Fruit fly (Drosophila melanogaster) whole organism, prepupa: ENCODE measurements around the gene Sirt6.

Experiments
- CG10669 ChIP-seq: fragments of 200-800 bp; sonication (Bioruptor generic); optimal IDR thresholded peaks from 3 replicates; lab custom pipeline; 2018; ENCODE audit warnings: missing biosample characterization, mild to moderate bottlenecking, missing genetic modification characterization, moderate library complexity
- CG11294 ChIP-seq: fragments of 200-800 bp; sonication (Bioruptor generic); IDR thresholded peaks from 2 replicates; pipeline ENCODE4 v1.3.6; 2022; ENCODE audit warnings: missing biosample characterization, missing genetic modification characterization
- CG11762 ChIP-seq: fragments of 200-800 bp; sonication (Bioruptor generic); optimal IDR thresholded peaks from 3 replicates; lab custom pipeline; 2016; ENCODE audit warnings: missing biosample characterization, missing genetic modification characterization; ENCODE audit not compliant: insufficient read depth
- CG11902 ChIP-seq: fragments of 200-800 bp; sonication (Bioruptor generic); optimal IDR thresholded peaks from 3 replicates; lab custom pipeline; 2016; ENCODE audit warnings: missing biosample characterization, missing genetic modification characterization
- CG16779 ChIP-seq: fragments of 200-800 bp; sonication (Bioruptor generic); optimal IDR thresholded peaks from 3 replicates; lab custom pipeline; 2017; ENCODE audit warnings: missing biosample characterization, mild to moderate bottlenecking, missing genetic modification characterization
- CG3032 ChIP-seq: fragments of 200-800 bp; optimal IDR thresholded peaks from 2 replicates; lab custom pipeline; 2019; ENCODE audit warnings: missing biosample characterization, mild to moderate bottlenecking, missing genetic modification characterization, moderate library complexity
- CG32006 ChIP-seq: fragments of 200-800 bp; sonication (Bioruptor generic); optimal IDR thresholded peaks from 3 replicates; lab custom pipeline; 2017; ENCODE audit warnings: missing biosample characterization, mild to moderate bottlenecking, missing genetic modification characterization
- CG3919 ChIP-seq: fragments of 200-800 bp; sonication (Bioruptor generic); optimal IDR thresholded peaks from 3 replicates; lab custom pipeline; 2016; ENCODE audit warnings: missing biosample characterization, missing genetic modification characterization
- CG4318 ChIP-seq: fragments of 200-800 bp; sonication (Bioruptor generic); optimal IDR thresholded peaks from 3 replicates; lab custom pipeline; 2017; ENCODE audit warnings: missing biosample characterization, mild to moderate bottlenecking, missing genetic modification characterization
- CG6792 ChIP-seq: fragments of 200-800 bp; sonication (Bioruptor generic); optimal IDR thresholded peaks from 3 replicates; lab custom pipeline; 2016; ENCODE audit warnings: missing biosample characterization, missing genetic modification characterization
- CG6808 ChIP-seq: fragments of 200-800 bp; sonication (Bioruptor generic); optimal IDR thresholded peaks from 3 replicates; lab custom pipeline; 2017; ENCODE audit warnings: missing biosample characterization, missing genetic modification characterization, mild to moderate bottlenecking, moderate library complexity, missing genetic modification reagents
- CG6854 ChIP-seq: fragments of 200-800 bp; sonication (Bioruptor generic); optimal IDR thresholded peaks from 2 replicates; lab custom pipeline; 2017; ENCODE audit warnings: missing biosample characterization, mild to moderate bottlenecking, missing genetic modification characterization
- CG7368 ChIP-seq: fragments of 200-800 bp; sonication (Bioruptor generic); optimal IDR thresholded peaks from 3 replicates; lab custom pipeline; 2016; ENCODE audit warnings: missing biosample characterization, missing genetic modification characterization
- CG8319 ChIP-seq: fragments of 200-800 bp; sonication (Bioruptor generic); optimal IDR thresholded peaks from 3 replicates; lab custom pipeline; 2016; ENCODE audit warnings: missing biosample characterization, missing genetic modification characterization
- CG8632 ChIP-seq: fragments of 200-800 bp; sonication (Bioruptor generic); optimal IDR thresholded peaks from 3 replicates; lab custom pipeline; 2016; ENCODE audit warnings: missing biosample characterization, missing genetic modification characterization
- CG9139 ChIP-seq: fragments of 200-800 bp; sonication (Bioruptor generic); optimal IDR thresholded peaks from 3 replicates; lab custom pipeline; 2017; ENCODE audit warnings: missing biosample characterization, mild to moderate bottlenecking, missing genetic modification characterization
- Eip75B ChIP-seq: fragments of 200-800 bp; sonication (Bioruptor generic); optimal IDR thresholded peaks from 3 replicates; lab custom pipeline; 2016; ENCODE audit warnings: missing biosample characterization, missing genetic modification characterization
- Eip78C ChIP-seq: fragments of 200-800 bp; sonication (Bioruptor generic); peaks from one replicate; lab custom pipeline; 2016; ENCODE audit warnings: missing biosample characterization, missing genetic modification characterization
- Eip93F ChIP-seq: fragments of 200-800 bp; sonication (Bioruptor generic); optimal IDR thresholded peaks from 2 replicates; lab custom pipeline; 2016; ENCODE audit warnings: missing biosample characterization, mild to moderate bottlenecking, missing genetic modification characterization
- Ets21C ChIP-seq: fragments of 200-800 bp; sonication (Bioruptor generic); optimal IDR thresholded peaks from 3 replicates; lab custom pipeline; 2016; ENCODE audit warnings: missing biosample characterization, missing genetic modification characterization
- Ets96B ChIP-seq: fragments of 200-800 bp; optimal IDR thresholded peaks from 2 replicates; lab custom pipeline; 2019; ENCODE audit warnings: missing biosample characterization, mild to moderate bottlenecking, missing genetic modification characterization, moderate library complexity
- Gug ChIP-seq: fragments of 200-800 bp; sonication (Bioruptor generic); IDR thresholded peaks from 2 replicates; pipeline ENCODE4 v1.3.6; 2022; ENCODE audit warnings: missing biosample characterization, missing genetic modification characterization
- Hr38 ChIP-seq: sonication (Bioruptor generic); optimal IDR thresholded peaks from 2 replicates; lab custom pipeline; 2016; ENCODE audit warnings: missing biosample characterization, missing genetic modification characterization
- Hr4 ChIP-seq: fragments of 200-800 bp; sonication (Bioruptor generic); optimal IDR thresholded peaks from 3 replicates; lab custom pipeline; 2016; ENCODE audit warnings: missing biosample characterization, missing genetic modification characterization
- Lpt ChIP-seq: fragments of 200-800 bp; sonication (Bioruptor generic); optimal IDR thresholded peaks from 3 replicates; lab custom pipeline; 2016; ENCODE audit warnings: missing biosample characterization, missing genetic modification characterization
- Met ChIP-seq: fragments of 200-800 bp; sonication (Bioruptor generic); optimal IDR thresholded peaks from 3 replicates; lab custom pipeline; 2016; ENCODE audit warnings: missing biosample characterization, missing genetic modification characterization
- OdsH ChIP-seq: fragments of 200-800 bp; sonication (Bioruptor generic); optimal IDR thresholded peaks from 3 replicates; lab custom pipeline; 2016; ENCODE audit warnings: missing biosample characterization, missing genetic modification characterization
- Smox ChIP-seq: fragments of 200-800 bp; sonication (Bioruptor generic); optimal IDR thresholded peaks from 3 replicates; lab custom pipeline; 2016; ENCODE audit warnings: missing biosample characterization, missing genetic modification characterization
- Sox15 ChIP-seq: fragments of 200-800 bp; sonication (Bioruptor generic); optimal IDR thresholded peaks from 3 replicates; lab custom pipeline; 2016; ENCODE audit warnings: missing biosample characterization, missing genetic modification characterization
- achi ChIP-seq: fragments of 200-800 bp; sonication (Bioruptor generic); optimal IDR thresholded peaks from 3 replicates; lab custom pipeline; 2016; ENCODE audit warnings: missing biosample characterization, missing genetic modification characterization
- acj6 ChIP-seq: fragments of 200-800 bp; sonication (Bioruptor generic); optimal IDR thresholded peaks from 3 replicates; lab custom pipeline; 2016; ENCODE audit warnings: missing biosample characterization, missing genetic modification characterization
- cyc ChIP-seq: fragments of 200-800 bp; sonication (Bioruptor generic); optimal IDR thresholded peaks from 3 replicates; lab custom pipeline; 2016; ENCODE audit warnings: missing biosample characterization, missing genetic modification characterization
- dac ChIP-seq: fragments of 200-800 bp; sonication (Bioruptor generic); optimal IDR thresholded peaks from 2 replicates; lab custom pipeline; 2017; ENCODE audit warnings: missing biosample characterization, mild to moderate bottlenecking, missing genetic modification characterization
- dsx ChIP-seq: fragments of 200-800 bp; optimal IDR thresholded peaks from 3 replicates; lab custom pipeline; 2019; ENCODE audit warnings: missing biosample characterization, mild to moderate bottlenecking, missing genetic modification characterization, moderate library complexity; ENCODE audit not compliant: poor library complexity, severe bottlenecking
- eg ChIP-seq: fragments of 200-800 bp; sonication (Bioruptor generic); IDR thresholded peaks from 3 replicates; pipeline ENCODE4 v1.3.6; 2022; ENCODE audit warnings: missing biosample characterization, missing genetic modification characterization
- esn ChIP-seq: fragments of 200-800 bp; sonication (Bioruptor generic); optimal IDR thresholded peaks from 2 replicates; lab custom pipeline; 2016; ENCODE audit warnings: missing biosample characterization, mild to moderate bottlenecking, missing genetic modification characterization, moderate library complexity
- fd59A ChIP-seq: fragments of 200-800 bp; sonication (Bioruptor generic); optimal IDR thresholded peaks from 2 replicates; lab custom pipeline; 2017; ENCODE audit warnings: missing biosample characterization, mild to moderate bottlenecking, missing genetic modification characterization, missing genetic modification reagents
- fkh ChIP-seq: fragments of 200-800 bp; sonication (Bioruptor generic); optimal IDR thresholded peaks from 3 replicates; lab custom pipeline; 2017; ENCODE audit warnings: missing biosample characterization, mild to moderate bottlenecking, missing genetic modification characterization, moderate library complexity
- lz ChIP-seq: fragments of 200-800 bp; sonication (Bioruptor generic); optimal IDR thresholded peaks from 3 replicates; lab custom pipeline; 2016; ENCODE audit warnings: missing biosample characterization, missing genetic modification characterization
- net ChIP-seq: fragments of 200-800 bp; sonication (Bioruptor generic); optimal IDR thresholded peaks from 3 replicates; lab custom pipeline; 2016; ENCODE audit warnings: missing biosample characterization, missing genetic modification characterization
- pdm3 ChIP-seq: fragments of 200-800 bp; sonication (Bioruptor generic); optimal IDR thresholded peaks from 3 replicates; lab custom pipeline; 2016; ENCODE audit warnings: missing biosample characterization, missing genetic modification characterization
- salr ChIP-seq, 2 experiments: fragments of 200-800 bp; sonication (Bioruptor generic); optimal IDR thresholded peaks; 3 replicates each; lab custom pipeline; 2016 to 2018; ENCODE audit warnings: missing biosample characterization in 2 of 2, missing genetic modification characterization in 2 of 2, mild to moderate bottlenecking in 1 of 2
- spab ChIP-seq: fragments of 200-800 bp; sonication (Bioruptor generic); optimal IDR thresholded peaks from 2 replicates; lab custom pipeline; 2017; ENCODE audit warnings: missing biosample characterization, mild to moderate bottlenecking, missing genetic modification characterization, missing genetic modification reagents
- ss ChIP-seq, 2 experiments: fragments of 200-800 bp; sonication (Bioruptor generic); optimal IDR thresholded peaks; 2 replicates in 1 of 2; 3 replicates in 1 of 2; lab custom pipeline; 2017 to 2018; ENCODE audit warnings: mild to moderate bottlenecking in 2 of 2, missing biosample characterization in 2 of 2, missing genetic modification characterization in 2 of 2, moderate library complexity in 1 of 2
- topi ChIP-seq: fragments of 200-800 bp; sonication (Bioruptor generic); optimal IDR thresholded peaks from 3 replicates; lab custom pipeline; 2016; ENCODE audit warnings: missing biosample characterization, missing genetic modification characterization
- vri ChIP-seq: fragments of 200-800 bp; sonication (Bioruptor generic); optimal IDR thresholded peaks from 3 replicates; lab custom pipeline; 2016; ENCODE audit warnings: missing biosample characterization, mild to moderate bottlenecking, missing genetic modification characterization

Gene Sirt6

dm6 chr3R:10274829-10275228, 13.2 kb upstream of the Sirt6 start:
- TF ChIP-seq CG32006 (GFP tag; lab: Kevin White, UChicago) = peak; percentile 8
- TF ChIP-seq vri = no peak

dm6 chr3R:10274306-10274705, 12.7 kb upstream of the Sirt6 start:
- TF ChIP-seq CG32006 (GFP tag; lab: Kevin White, UChicago) (no peak), CG11902 (no peak), CG3919 (GFP tag; lab: Kevin White, UChicago) (no peak), CG8632 (GFP tag; lab: Kevin White, UChicago) (no peak), net (GFP tag; lab: Kevin White, UChicago) (no peak), OdsH (GFP tag; lab: Kevin White, UChicago) (no peak), pdm3 (GFP tag; lab: Kevin White, UChicago) (no peak), Eip78C (GFP tag; lab: Kevin White, UChicago) (no peak), achi (GFP tag; lab: Kevin White, UChicago) (no peak), CG3032 (tag; lab: Kevin White, UChicago) (no peak), CG6808 (GFP tag; lab: Kevin White, UChicago) (no peak), Met (GFP tag; lab: Kevin White, UChicago) (no peak), Hr38 (GFP tag; lab: Kevin White, UChicago) (no peak), Gug (GFP tag; lab: Robert Waterston, UW) (no peak), fd59A (GFP tag; lab: Kevin White, UChicago) (no peak)

dm6 chr3R:10272695-10273094, 11.0 kb upstream of the Sirt6 start:
- peak; percentile 44 for TF ChIP-seq OdsH (GFP tag; lab: Kevin White, UChicago)
- TF ChIP-seq CG4318 = no peak
- TF ChIP-seq Ets96B (tag; lab: Kevin White, UChicago) = no peak
- no peak for TF ChIP-seq vri
- peak; percentile 35; the same call in 1 of the 2 replicates for TF ChIP-seq CG11294
- no peak for TF ChIP-seq acj6 (GFP tag; lab: Kevin White, UChicago)
- TF ChIP-seq CG6808 (GFP tag; lab: Kevin White, UChicago) = no peak
- TF ChIP-seq dsx (GFP tag; lab: Kevin White, UChicago) = no peak
- TF ChIP-seq fkh (GFP tag; lab: Kevin White, UChicago) = no peak
- TF ChIP-seq net (GFP tag; lab: Kevin White, UChicago) = peak; percentile 57
- TF ChIP-seq Sox15 = no peak
- TF ChIP-seq pdm3 (GFP tag; lab: Kevin White, UChicago) = peak; percentile 36
- peak; percentile 11 for TF ChIP-seq CG11762
- TF ChIP-seq Eip93F (GFP tag; lab: Kevin White, UChicago) = no peak
- peak; percentile 45 for TF ChIP-seq Hr4 (GFP tag; lab: Kevin White, UChicago)
- no peak for TF ChIP-seq cyc
- no peak for TF ChIP-seq CG7368
- TF ChIP-seq lz (GFP tag; lab: Kevin White, UChicago) = no peak
- TF ChIP-seq Ets21C (GFP tag; lab: Kevin White, UChicago) = no peak
- TF ChIP-seq CG6792 (GFP tag; lab: Kevin White, UChicago) = no peak
- no peak for TF ChIP-seq esn
- TF ChIP-seq CG16779 (tag; lab: Kevin White, UChicago) = no peak
- no peak for TF ChIP-seq ss (GFP tag; optimal IDR thresholded peaks at IDR 0.05; lab: Kevin White, UChicago)
- TF ChIP-seq CG10669 (GFP tag; lab: Kevin White, UChicago) = no peak
- TF ChIP-seq Hr38 (GFP tag; lab: Kevin White, UChicago) = no peak
- no peak for TF ChIP-seq Smox
- peak in 1 of 2 experiments; percentile 30 for TF ChIP-seq salr (GFP tag; optimal IDR thresholded peaks at IDR 0.05; lab: Kevin White, UChicago)
- TF ChIP-seq CG8632 (GFP tag; lab: Kevin White, UChicago) = no peak
- no peak for TF ChIP-seq Eip75B
- no peak for TF ChIP-seq CG3032 (tag; lab: Kevin White, UChicago)
- TF ChIP-seq fd59A (GFP tag; lab: Kevin White, UChicago) = no peak
- no peak for TF ChIP-seq Met (GFP tag; lab: Kevin White, UChicago)
- TF ChIP-seq eg (GFP tag; lab: Robert Waterston, UW) = peak; percentile 80
- no peak for TF ChIP-seq CG9139
- TF ChIP-seq spab (GFP tag; lab: Kevin White, UChicago) = no peak
- TF ChIP-seq Lpt = no peak
- TF ChIP-seq topi (GFP tag; lab: Kevin White, UChicago) = no peak
- TF ChIP-seq CG8319 (GFP tag; lab: Kevin White, UChicago) = no peak
- TF ChIP-seq CG6854 (GFP tag; lab: Kevin White, UChicago) = no peak
- TF ChIP-seq dac (GFP tag; lab: Kevin White, UChicago) = no peak
- TF ChIP-seq CG32006 (GFP tag; lab: Kevin White, UChicago) = peak; percentile 60
- TF ChIP-seq CG11902 = no peak
